Fruit fly (Drosophila melanogaster) whole organism, adult: ENCODE data around the gene RpL23A.

Experiments used
- CG11617 ChIP-seq: fragments of 200-800 bp; sonication (Bioruptor generic); optimal IDR thresholded peaks from 2 replicates; lab custom pipeline; 2017; ENCODE audit warnings: mild to moderate bottlenecking, missing biosample characterization, missing genetic modification reagents, missing genetic modification characterization
- CG12768 ChIP-seq: fragments of 200-800 bp; sonication (Bioruptor generic); optimal IDR thresholded peaks from 2 replicates; lab custom pipeline; 2017; ENCODE audit warnings: missing biosample characterization, missing genetic modification characterization, mild to moderate bottlenecking, moderate library complexity, missing genetic modification reagents
- CG14711 ChIP-seq: fragments of 200-800 bp; sonication (Bioruptor generic); optimal IDR thresholded peaks from 2 replicates; lab custom pipeline; 2018; ENCODE audit warnings: missing biosample characterization, mild to moderate bottlenecking, missing genetic modification characterization, moderate library complexity
- CG1620 ChIP-seq: fragments of 200-800 bp; sonication (Bioruptor generic); optimal IDR thresholded peaks from 2 replicates; lab custom pipeline; 2016; ENCODE audit warnings: missing biosample characterization, missing genetic modification characterization
- CG33017 ChIP-seq: fragments of 200-800 bp; sonication (Bioruptor generic); optimal IDR thresholded peaks from 2 replicates; lab custom pipeline; 2018; ENCODE audit warnings: missing biosample characterization, mild to moderate bottlenecking, missing genetic modification characterization, moderate library complexity
- CG5204 ChIP-seq: fragments of 200-800 bp; sonication (Bioruptor generic); optimal IDR thresholded peaks from 2 replicates; lab custom pipeline; 2016; ENCODE audit warnings: missing biosample characterization, missing genetic modification characterization
- CG7045 ChIP-seq: fragments of 200-800 bp; sonication (Bioruptor generic); optimal IDR thresholded peaks from 2 replicates; lab custom pipeline; 2017; ENCODE audit warnings: missing biosample characterization, mild to moderate bottlenecking, missing genetic modification characterization
- CG7101 ChIP-seq: fragments of 200-800 bp; sonication (Bioruptor generic); optimal IDR thresholded peaks from 2 replicates; lab custom pipeline; 2018; ENCODE audit warnings: missing biosample characterization, mild to moderate bottlenecking, missing genetic modification characterization, moderate library complexity
- Clk ChIP-seq: fragments of 200-800 bp; sonication (Bioruptor generic); optimal IDR thresholded peaks from 2 replicates; lab custom pipeline; 2017; ENCODE audit warnings: missing biosample characterization, missing genetic modification characterization
- Crg-1 ChIP-seq: fragments of 200-800 bp; sonication (Bioruptor generic); optimal IDR thresholded peaks from 2 replicates; lab custom pipeline; 2016; ENCODE audit warnings: missing biosample characterization, missing genetic modification characterization
- Hr96 ChIP-seq: fragments of 200-800 bp; sonication (Bioruptor generic); optimal IDR thresholded peaks from 2 replicates; lab custom pipeline; 2016; ENCODE audit warnings: missing biosample characterization, missing genetic modification characterization
- Mnt ChIP-seq: fragments of 200-800 bp; sonication (Bioruptor generic); optimal IDR thresholded peaks from 2 replicates; lab custom pipeline; 2016; ENCODE audit warnings: missing biosample characterization, mild to moderate bottlenecking, missing genetic modification characterization
- bab1 ChIP-seq: fragments of 200-800 bp; sonication (Bioruptor generic); optimal IDR thresholded peaks from 3 replicates; lab custom pipeline; 2019; ENCODE audit warnings: missing biosample characterization, mild to moderate bottlenecking, missing genetic modification characterization, moderate library complexity
- cic ChIP-seq: fragments of 200-800 bp; sonication (Bioruptor generic); optimal IDR thresholded peaks from 2 replicates; lab custom pipeline; 2017; ENCODE audit warnings: missing biosample characterization, mild to moderate bottlenecking, missing genetic modification characterization, moderate library complexity
- cnc ChIP-seq, 2 experiments: fragments of >200 bp; optimal IDR thresholded peaks; 2 replicates each; lab custom pipeline; 2017
- kay ChIP-seq: fragments of 200-800 bp; sonication (Bioruptor generic); peaks from one replicate; lab custom pipeline; 2016; ENCODE audit warnings: missing biosample characterization, missing genetic modification characterization, borderline replicate concordance
- ovo ChIP-seq: fragments of 200-800 bp; sonication (Bioruptor generic); optimal IDR thresholded peaks from 2 replicates; lab custom pipeline; 2016; ENCODE audit warnings: missing biosample characterization, missing genetic modification characterization
- pad ChIP-seq: fragments of 200-800 bp; sonication (Bioruptor generic); optimal IDR thresholded peaks from 3 replicates; lab custom pipeline; 2017; ENCODE audit warnings: missing biosample characterization, missing genetic modification characterization, mild to moderate bottlenecking, moderate library complexity, missing genetic modification reagents
- tj ChIP-seq: fragments of 200-800 bp; sonication (Bioruptor generic); optimal IDR thresholded peaks from 3 replicates; lab custom pipeline; 2017; ENCODE audit warnings: missing biosample characterization, mild to moderate bottlenecking, missing genetic modification characterization, moderate library complexity
- toe ChIP-seq: fragments of 200-800 bp; sonication (Bioruptor generic); optimal IDR thresholded peaks from 2 replicates; lab custom pipeline; 2016; ENCODE audit warnings: missing biosample characterization, missing genetic modification characterization

RpL23A gene

DNA sequence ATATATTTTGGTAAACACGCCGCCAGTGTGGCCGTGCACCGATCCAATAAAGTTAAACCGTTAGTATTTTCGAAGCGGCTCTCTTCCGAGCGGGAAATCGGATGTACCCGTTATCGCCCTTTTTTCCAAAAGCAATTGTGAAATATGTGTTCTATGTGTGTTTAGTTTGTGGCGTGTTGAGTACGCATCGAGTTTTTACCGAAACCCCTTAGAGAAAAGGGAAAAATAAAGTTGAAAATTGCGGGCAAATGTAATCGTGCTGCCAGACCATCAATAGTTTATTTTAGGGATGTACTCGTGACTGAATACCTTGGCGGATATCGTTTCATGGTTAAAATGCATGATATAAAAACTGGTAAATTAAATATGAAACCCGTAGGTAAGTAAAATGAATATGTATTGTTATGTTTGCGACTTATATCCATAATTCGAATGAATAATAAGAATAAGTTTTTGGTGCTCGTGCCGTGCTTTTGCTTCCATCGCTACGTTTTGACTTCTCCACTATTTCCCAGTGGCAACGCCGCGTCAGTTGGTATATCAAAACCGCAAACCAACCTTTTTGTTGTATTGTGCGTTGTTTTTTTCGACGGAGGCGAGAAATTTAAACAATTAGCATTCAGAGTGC, 29.2 kb downstream of the RpL23A start, which contains the start of the genes Mettl2 and Bgb:
TSS of gene Mettl2 (minus strand) at position 51 of the 628 bp plus-strand sequence.
TSS of gene Bgb (plus strand) at position 527 of the 628 bp plus-strand sequence.
- TF ChIP-seq cic (GFP tag; lab: Kevin White, UChicago) (no peak), kay (no peak), Clk (peak; percentile 68), CG11617 (GFP tag; lab: Kevin White, UChicago) (peak; percentile 65), bab1 (GFP tag; lab: Kevin White, UChicago) (peak; percentile 56), CG12768 (GFP tag; lab: Kevin White, UChicago) (peak; percentile 69), Hr96 (GFP tag; lab: Kevin White, UChicago) (peak; percentile 84), Crg-1 (GFP tag; lab: Kevin White, UChicago) (peak; percentile 65), tj (GFP tag; lab: Kevin White, UChicago) (peak; percentile 50), toe (GFP tag; lab: Kevin White, UChicago) (peak; percentile 90), pad (GFP tag; lab: Kevin White, UChicago) (peak; percentile 68), CG5204 (no peak), CG7101 (tag; lab: Kevin White, UChicago) (peak; percentile 78), ovo (GFP tag; lab: Kevin White, UChicago) (peak; percentile 58), CG1620 (GFP tag; lab: Kevin White, UChicago) (peak; percentile 83), CG7045 (GFP tag; lab: Kevin White, UChicago) (peak; percentile 75), cnc (optimal IDR thresholded peaks at IDR 0.05; lab: Kevin White, UChicago) (no peak), CG14711 (tag; lab: Kevin White, UChicago) (peak; percentile 73), Mnt (GFP tag; lab: Kevin White, UChicago) (peak; percentile 59), CG33017 (peak; percentile 65)

DNA sequence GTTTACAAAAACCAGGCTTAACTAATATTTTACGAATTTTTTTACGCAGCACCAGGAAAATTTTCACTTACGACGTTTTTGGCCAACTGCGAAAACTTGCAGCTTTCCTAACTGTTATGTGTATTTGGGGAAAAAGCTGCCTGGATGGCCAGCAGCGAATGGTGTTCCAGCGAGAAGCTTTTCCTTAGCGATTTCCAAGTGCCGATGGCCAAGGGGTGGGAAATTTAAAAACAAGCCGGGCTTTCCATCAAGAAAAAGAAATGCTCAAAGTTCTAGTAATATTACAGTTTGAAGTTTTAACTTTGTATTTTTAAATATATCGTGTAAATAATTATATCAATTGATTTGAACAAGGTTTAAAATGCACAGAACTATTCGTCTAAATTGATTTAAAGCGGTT, 30.8 kb downstream of the RpL23A start, which contains the start of gene nSyb:
TSS of gene nSyb (minus strand) at position 101 of the 400 bp plus-strand sequence.
- no peak for TF ChIP-seq kay

DNA sequence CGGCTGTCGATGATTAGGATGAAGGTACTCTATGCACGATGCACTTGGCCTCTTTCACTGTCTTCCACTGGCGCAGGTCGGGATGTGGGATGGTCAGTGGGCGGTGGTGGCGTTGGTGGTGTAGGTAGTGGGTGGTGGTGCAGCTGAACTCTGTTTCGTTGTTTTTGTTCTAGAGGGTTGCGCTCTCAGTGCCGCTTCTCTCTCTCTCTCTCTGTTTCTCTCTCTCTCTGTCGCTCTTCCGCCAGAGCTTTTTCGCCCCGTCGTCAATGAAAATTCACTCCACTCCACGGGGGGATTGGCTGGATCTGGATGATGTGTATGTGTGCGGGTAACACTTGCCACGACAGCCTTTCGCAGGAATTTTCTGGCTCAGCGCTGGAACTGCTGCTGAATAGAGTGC, 31.6 kb downstream of the RpL23A start:
- TF ChIP-seq pad (GFP tag; lab: Kevin White, UChicago) (no peak), tj (GFP tag; lab: Kevin White, UChicago) (no peak), bab1 (GFP tag; lab: Kevin White, UChicago) (no peak), CG5204 (no peak), kay (no peak), CG14711 (tag; lab: Kevin White, UChicago) (no peak), CG1620 (GFP tag; lab: Kevin White, UChicago) (no peak), CG11617 (GFP tag; lab: Kevin White, UChicago) (no peak), toe (GFP tag; lab: Kevin White, UChicago) (no peak), CG7045 (GFP tag; lab: Kevin White, UChicago) (no peak), Hr96 (GFP tag; lab: Kevin White, UChicago) (no peak)

DNA sequence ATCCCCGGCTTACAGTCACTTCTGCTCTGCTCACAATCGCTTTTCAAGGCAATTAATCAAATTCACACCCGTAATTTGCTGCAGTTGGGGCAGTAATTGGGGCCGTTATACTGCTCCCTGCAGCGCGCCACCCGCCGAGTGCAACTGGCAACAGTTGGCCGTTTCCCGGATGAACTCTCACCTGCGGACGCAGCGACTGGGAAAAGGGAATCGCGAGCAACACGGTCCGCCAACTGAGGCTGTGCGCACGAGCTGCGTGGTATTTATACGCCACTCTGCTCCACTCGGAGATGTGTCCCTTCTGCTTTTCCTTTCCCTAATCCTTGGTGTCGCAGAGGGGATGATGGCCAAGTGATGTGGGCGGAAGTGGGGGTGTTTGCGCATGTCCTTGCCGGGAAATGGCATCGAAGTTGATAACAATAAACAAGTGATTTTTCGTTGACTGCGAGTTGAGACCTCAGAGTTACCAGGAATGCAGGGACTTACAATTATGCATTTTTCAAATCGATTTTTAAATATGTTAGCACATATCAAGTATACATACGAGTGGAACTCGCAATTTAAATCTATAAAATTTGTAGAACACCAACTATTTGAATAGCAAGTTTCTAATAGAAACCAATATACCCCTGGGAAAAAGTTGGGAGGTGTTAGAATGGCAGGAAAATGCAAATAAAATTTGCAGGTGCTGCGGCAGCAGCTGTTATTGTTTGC, 39.2 kb downstream of the RpL23A start, which contains the start of gene GC:
TSS of gene GC (minus strand) at position 238 of the 714 bp plus-strand sequence.
- no peak for TF ChIP-seq CG11617 (GFP tag; lab: Kevin White, UChicago)
- no peak for TF ChIP-seq Crg-1 (GFP tag; lab: Kevin White, UChicago)
- no peak for TF ChIP-seq cnc (optimal IDR thresholded peaks at IDR 0.05; lab: Kevin White, UChicago)
- TF ChIP-seq bab1 (GFP tag; lab: Kevin White, UChicago): no peak
- no peak for TF ChIP-seq CG7101 (tag; lab: Kevin White, UChicago)
- no peak for TF ChIP-seq kay
- no peak for TF ChIP-seq CG5204
- no peak for TF ChIP-seq CG7045 (GFP tag; lab: Kevin White, UChicago)
- no peak for TF ChIP-seq cic (GFP tag; lab: Kevin White, UChicago)
- TF ChIP-seq tj (GFP tag; lab: Kevin White, UChicago): no peak
- TF ChIP-seq CG1620 (GFP tag; lab: Kevin White, UChicago): no peak
- no peak for TF ChIP-seq CG12768 (GFP tag; lab: Kevin White, UChicago)
- no peak for TF ChIP-seq ovo (GFP tag; lab: Kevin White, UChicago)
- TF ChIP-seq Hr96 (GFP tag; lab: Kevin White, UChicago): no peak
- no peak for TF ChIP-seq Mnt (GFP tag; lab: Kevin White, UChicago)
- no peak for TF ChIP-seq CG14711 (tag; lab: Kevin White, UChicago)
- no peak for TF ChIP-seq pad (GFP tag; lab: Kevin White, UChicago)

DNA sequence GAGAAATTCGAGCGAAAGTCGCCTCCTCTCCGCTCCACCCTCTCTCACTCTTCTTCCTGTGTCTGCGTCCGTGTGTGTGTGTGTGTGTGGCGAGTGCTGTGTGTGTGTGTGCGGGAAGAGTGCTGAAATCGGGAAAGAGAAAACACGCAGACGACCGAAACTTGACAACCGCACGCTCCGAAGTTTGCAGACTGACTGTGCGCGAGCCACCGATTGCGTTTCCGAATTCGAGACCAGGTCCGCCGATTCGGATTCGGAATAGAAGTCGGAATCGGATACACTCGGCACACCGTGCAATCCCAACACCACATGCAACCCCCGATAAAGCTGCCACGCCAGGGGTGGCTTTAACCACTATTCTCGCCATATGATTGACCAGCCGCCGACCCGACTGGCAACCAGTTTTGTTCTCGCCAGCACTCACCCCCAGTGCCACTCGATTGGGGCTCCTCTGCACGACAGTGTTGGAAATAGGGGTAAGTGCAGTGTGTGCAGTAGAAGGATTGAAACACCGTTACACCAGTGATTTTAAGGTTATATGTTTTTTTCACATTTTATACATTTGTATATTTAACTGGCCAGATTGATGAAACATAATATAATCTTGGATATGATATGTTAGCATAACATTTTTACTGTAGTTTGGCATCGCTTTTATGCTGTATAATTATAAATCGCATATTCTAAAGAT, 40.1 kb downstream of the RpL23A start, which contains the start of gene CG13928:
TSS of gene CG13928 (minus strand) at position 202 of the 691 bp plus-strand sequence.
- TF ChIP-seq CG14711 (tag; lab: Kevin White, UChicago) (no peak), toe (GFP tag; lab: Kevin White, UChicago) (peak; percentile 44), Clk (peak; percentile 50), cnc (optimal IDR thresholded peaks at IDR 0.05; lab: Kevin White, UChicago) (no peak), Hr96 (GFP tag; lab: Kevin White, UChicago) (no peak), CG1620 (GFP tag; lab: Kevin White, UChicago) (no peak), CG5204 (peak; percentile 35), ovo (GFP tag; lab: Kevin White, UChicago) (no peak), tj (GFP tag; lab: Kevin White, UChicago) (no peak), CG12768 (GFP tag; lab: Kevin White, UChicago) (no peak), cic (GFP tag; lab: Kevin White, UChicago) (peak; percentile 35), Crg-1 (GFP tag; lab: Kevin White, UChicago) (no peak), CG7045 (GFP tag; lab: Kevin White, UChicago) (peak; percentile 13), bab1 (GFP tag; lab: Kevin White, UChicago) (no peak), pad (GFP tag; lab: Kevin White, UChicago) (no peak), kay (no peak), CG33017 (no peak)
